Worm (Caenorhabditis elegans) whole organism, young adult: ENCODE results near the gene peli-1.

Experiments
- B0261.1 ChIP-seq: sonication (generic microtip); optimal IDR thresholded peaks from 2 replicates; lab custom pipeline; 2016; ENCODE audit warnings: mild to moderate bottlenecking, missing genetic modification characterization, moderate library complexity, missing compliant biosample characterization
- nfya-2 ChIP-seq: fragments of 200-800 bp; sonication (Bioruptor generic); IDR thresholded peaks from 2 replicates; pipeline ENCODE4 v1.3.6; 2022; ENCODE audit warnings: missing genetic modification reagents, missing genetic modification characterization, missing compliant biosample characterization
- nhr-80 ChIP-seq: sonication (generic microtip); optimal IDR thresholded peaks from 2 replicates; lab custom pipeline; 2016; ENCODE audit warnings: missing genetic modification characterization, missing compliant biosample characterization
- unc-62 ChIP-seq: fragments of 150-350 bp; optimal IDR thresholded peaks from 2 replicates; lab custom pipeline; 2014; ENCODE audit warnings: missing biosample characterization, missing genetic modification reagents, missing genetic modification characterization

ce11 chrV:5697581-5697980, 8.0 kb upstream of the peli-1 start:
- TF ChIP-seq nfya-2 (GFP tag; lab: Robert Waterston, UW) (no peak), unc-62 (GFP tag; lab: Kevin White, UChicago) (no peak), nhr-80 (no peak), B0261.1 (no peak)
